Worm (Caenorhabditis elegans) whole organism, L1 larva: ENCODE measurements around the gene pqn-96.
A peak's percentile ranks its signal among the peaks of the same experiment; 100 is the strongest.

ENCODE experiments used
- C34B4.2 ChIP-seq: sonication (generic microtip); optimal IDR thresholded peaks from 2 replicates; lab custom pipeline; 2017; ENCODE audit warnings: mild to moderate bottlenecking, missing genetic modification characterization, missing compliant biosample characterization
- F16B12.6 ChIP-seq: fragments of 150-350 bp; optimal IDR thresholded peaks from 2 replicates; lab custom pipeline; 2014; ENCODE audit warnings: missing biosample characterization, missing genetic modification characterization
- Y116A8C.19 ChIP-seq: sonication (generic microtip); optimal IDR thresholded peaks from 2 replicates; lab custom pipeline; 2016; ENCODE audit warnings: missing compliant biosample characterization, missing genetic modification characterization, borderline replicate concordance
- alr-1 ChIP-seq: fragments of 200-800 bp; sonication (Bioruptor generic); optimal IDR thresholded peaks from 2 replicates; lab custom pipeline; 2018; ENCODE audit warnings: borderline replicate concordance, mild to moderate bottlenecking, missing genetic modification characterization, missing compliant biosample characterization
- aly-2 ChIP-seq: fragments of 150-350 bp; optimal IDR thresholded peaks from 2 replicates; lab custom pipeline; 2014; ENCODE audit warnings: missing biosample characterization, missing genetic modification characterization
- blmp-1 ChIP-seq: fragments of 150-350 bp; optimal IDR thresholded peaks from 2 replicates; lab custom pipeline; 2014; ENCODE audit warnings: missing biosample characterization, missing genetic modification characterization
- ceh-8 ChIP-seq: fragments of 200-800 bp; sonication (Bioruptor generic); optimal IDR thresholded peaks from 2 replicates; lab custom pipeline; 2018; ENCODE audit warnings: mild to moderate bottlenecking, missing genetic modification characterization, moderate library complexity, missing compliant biosample characterization
- ceh-88 ChIP-seq: fragments of 200-800 bp; sonication (Bioruptor generic); IDR thresholded peaks from 2 replicates; pipeline ENCODE4 v1.3.6; 2022; ENCODE audit warnings: missing genetic modification characterization, missing compliant biosample characterization
- dpl-1 ChIP-seq, 3 experiments: fragments of 150-350 bp in 2 of 3; sonication (generic microtip) in 1 of 3; optimal IDR thresholded peaks; 2 replicates each; lab custom pipeline; 2014 to 2017; ENCODE audit warnings: missing biosample characterization in 3 of 3, missing genetic modification characterization in 3 of 3, missing genetic modification reagents in 3 of 3
- efl-1 ChIP-seq, 4 experiments: fragments of 150-350 bp; optimal IDR thresholded peaks in 3 of 4; peaks in 1 of 4; 1 replicate in 1 of 4; 2 replicates in 3 of 4; lab custom pipeline; 2014; ENCODE audit warnings: missing biosample characterization in 2 of 4, missing genetic modification characterization in 2 of 4, missing genetic modification reagents in 2 of 4
- efl-3 ChIP-seq: fragments of 200-800 bp; sonication (Bioruptor generic); optimal IDR thresholded peaks from 2 replicates; lab custom pipeline; 2018; ENCODE audit warnings: mild to moderate bottlenecking, missing genetic modification characterization, missing compliant biosample characterization
- egl-13 ChIP-seq: sonication (generic microtip); optimal IDR thresholded peaks from 2 replicates; lab custom pipeline; 2016; ENCODE audit warnings: missing genotype, missing genetic modification reagents, missing genetic modification characterization, missing compliant biosample characterization
- elt-2 ChIP-seq: sonication (generic microtip); optimal IDR thresholded peaks from 2 replicates; lab custom pipeline; 2016; ENCODE audit warnings: missing genetic modification characterization, mild to moderate bottlenecking, inconsistent platforms, missing compliant biosample characterization, missing genetic modification reagents
- grh-1 ChIP-seq: fragments of 200-800 bp; sonication (Bioruptor generic); IDR thresholded peaks from 2 replicates; pipeline ENCODE4 v1.3.6; 2022; ENCODE audit warnings: missing genetic modification reagents, missing genetic modification characterization, missing compliant biosample characterization
- hlh-4 ChIP-seq: sonication (generic microtip); optimal IDR thresholded peaks from 2 replicates; lab custom pipeline; 2016; ENCODE audit warnings: mild to moderate bottlenecking, missing genetic modification characterization, missing compliant biosample characterization
- isw-1 ChIP-seq: fragments of 200-800 bp; sonication (Bioruptor generic); IDR thresholded peaks from 2 replicates; pipeline ENCODE4 v1.3.6; 2022; ENCODE audit warnings: missing genetic modification characterization, missing compliant biosample characterization
- lin-13 ChIP-seq: fragments of 150-350 bp; optimal IDR thresholded peaks from 2 replicates; lab custom pipeline; 2014; ENCODE audit warnings: missing biosample characterization, missing genetic modification reagents, missing genetic modification characterization
- lin-14 ChIP-seq: fragments of 200-800 bp; sonication (Bioruptor generic); optimal IDR thresholded peaks from 2 replicates; lab custom pipeline; 2018; ENCODE audit warnings: mild to moderate bottlenecking, missing genetic modification characterization, moderate library complexity, missing compliant biosample characterization
- lin-15B ChIP-seq: fragments of 150-350 bp; sonication (generic microtip); optimal IDR thresholded peaks from 3 replicates; lab custom pipeline; 2014; ENCODE audit warnings: missing biosample characterization, missing genetic modification characterization
- lin-39 ChIP-seq: fragments of 150-350 bp; optimal IDR thresholded peaks from 2 replicates; lab custom pipeline; 2014; ENCODE audit warnings: missing biosample characterization, missing genetic modification reagents, missing genetic modification characterization
- lsy-2 ChIP-seq, 2 experiments: fragments of 150-350 bp; optimal IDR thresholded peaks; 2 replicates each; lab custom pipeline; 2014; ENCODE audit warnings: missing biosample characterization in 2 of 2, missing genetic modification characterization in 2 of 2
- mdl-1 ChIP-seq, 2 experiments: fragments of 150-350 bp; optimal IDR thresholded peaks; 2 replicates each; lab custom pipeline; 2014 to 2017; ENCODE audit warnings: missing biosample characterization in 2 of 2, missing genetic modification characterization in 2 of 2, inconsistent platforms in 1 of 2
- nhr-11 ChIP-seq: fragments of 150-350 bp; optimal IDR thresholded peaks from 2 replicates; lab custom pipeline; 2014; ENCODE audit warnings: missing biosample characterization, missing genetic modification characterization
- nhr-237 ChIP-seq: fragments of 150-350 bp; optimal IDR thresholded peaks from 2 replicates; lab custom pipeline; 2014; ENCODE audit warnings: missing biosample characterization, missing genetic modification characterization
- nhr-28 ChIP-seq: fragments of 150-350 bp; optimal IDR thresholded peaks from 2 replicates; lab custom pipeline; 2014; ENCODE audit warnings: missing biosample characterization, missing genetic modification characterization
- nhr-71 ChIP-seq: sonication (generic microtip); optimal IDR thresholded peaks from 2 replicates; lab custom pipeline; 2016; ENCODE audit warnings: mild to moderate bottlenecking, missing genetic modification characterization, moderate library complexity, missing compliant biosample characterization
- pag-3 ChIP-seq: sonication (generic microtip); optimal IDR thresholded peaks from 2 replicates; lab custom pipeline; 2017; ENCODE audit warnings: missing genetic modification characterization, mild to moderate bottlenecking, missing compliant biosample characterization, antibody characterized with exemption, borderline replicate concordance; ENCODE audit not compliant: insufficient read depth
- pax-3 ChIP-seq: fragments of 200-800 bp; sonication (Bioruptor generic); optimal IDR thresholded peaks from 2 replicates; lab custom pipeline; 2018; ENCODE audit warnings: mild to moderate bottlenecking, missing genetic modification characterization, moderate library complexity, missing compliant biosample characterization
- pqm-1 ChIP-seq: sonication (generic microtip); optimal IDR thresholded peaks from 3 replicates; lab custom pipeline; 2017; ENCODE audit warnings: missing biosample characterization, missing genetic modification characterization
- rnt-1 ChIP-seq: sonication (generic microtip); optimal IDR thresholded peaks from 2 replicates; lab custom pipeline; 2016; ENCODE audit warnings: mild to moderate bottlenecking, missing genetic modification characterization, moderate library complexity, missing compliant biosample characterization
- sptf-1 ChIP-seq: fragments of 150-350 bp; optimal IDR thresholded peaks from 2 replicates; lab custom pipeline; 2014; ENCODE audit warnings: missing biosample characterization, missing genetic modification characterization
- swsn-7 ChIP-seq: sonication (generic microtip); optimal IDR thresholded peaks from 2 replicates; lab custom pipeline; 2016; ENCODE audit warnings: missing genetic modification characterization, missing compliant biosample characterization
- unc-62 ChIP-seq: fragments of 150-350 bp; optimal IDR thresholded peaks from 2 replicates; lab custom pipeline; 2014; ENCODE audit warnings: missing biosample characterization, missing genetic modification reagents, missing genetic modification characterization
- unc-86 ChIP-seq: sonication (generic microtip); optimal IDR thresholded peaks from 2 replicates; lab custom pipeline; 2016; ENCODE audit warnings: missing genetic modification characterization, missing compliant biosample characterization
- xbp-1 ChIP-seq: sonication (generic microtip); optimal IDR thresholded peaks from 2 replicates; lab custom pipeline; 2016; ENCODE audit warnings: missing genetic modification characterization, missing compliant biosample characterization
- zip-4 ChIP-seq: fragments of 200-800 bp; sonication (Bioruptor generic); optimal IDR thresholded peaks from 2 replicates; lab custom pipeline; 2018; ENCODE audit warnings: mild to moderate bottlenecking, missing genetic modification characterization, moderate library complexity, missing compliant biosample characterization
- ztf-4 ChIP-seq: fragments of 150-350 bp; optimal IDR thresholded peaks from 2 replicates; lab custom pipeline; 2014; ENCODE audit warnings: missing biosample characterization, missing genetic modification characterization

Gene pqn-96

DNA sequence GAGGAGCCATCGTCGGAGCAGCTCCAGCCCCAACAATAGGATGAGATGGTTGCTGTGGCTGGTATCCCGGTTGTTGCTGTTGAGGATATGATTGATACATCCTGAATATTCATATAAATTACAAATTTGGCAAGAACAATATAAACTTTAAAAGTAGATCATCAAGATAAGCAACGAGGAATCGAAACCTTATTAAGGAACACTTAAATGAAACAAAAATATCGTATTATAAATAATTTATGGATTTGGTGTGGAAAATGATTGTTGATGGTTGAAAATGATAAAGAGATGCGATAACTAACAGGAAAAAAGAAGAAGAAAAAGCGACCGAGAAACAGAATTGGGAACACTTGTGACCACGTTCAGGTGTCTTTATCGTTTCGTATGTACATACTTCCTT, at the start of gene pqn-96:
pqn-96 (minus strand) TSS at position 101 of the 400 bp plus-strand sequence.
- TF ChIP-seq efl-1 (optimal IDR thresholded peaks at IDR 0.05; lab: Kevin White, UChicago), result no peak
- TF ChIP-seq efl-1 (GFP tag; optimal IDR thresholded peaks at IDR 0.05 in 1 of 2; lab: Kevin White, UChicago), result peak in 1 of 2 experiments; percentile 84
- TF ChIP-seq lin-39 (tag; lab: Kevin White, UChicago), result no peak

DNA sequence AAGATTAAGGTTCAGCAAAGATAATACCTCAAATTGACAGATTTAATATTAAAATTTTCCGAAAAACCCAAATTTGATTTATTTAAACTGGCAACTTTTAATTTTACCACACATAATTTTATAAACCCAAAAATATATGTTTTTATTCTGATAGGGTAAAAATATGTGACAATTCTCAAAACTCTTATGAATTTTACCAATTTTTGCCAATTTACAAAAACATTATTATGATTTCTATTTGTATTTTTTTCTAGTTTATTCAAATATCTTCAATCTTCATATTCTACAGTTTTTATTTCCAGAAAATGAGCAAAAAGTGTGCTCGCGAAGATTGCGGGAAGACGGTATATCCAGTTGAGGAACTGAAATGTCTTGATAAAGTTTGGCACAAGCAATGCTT, 44.6 kb upstream of the pqn-96 start, which contains the start of gene F42H10.3:
F42H10.3 (plus strand) TSS at position 301 of the 400 bp plus-strand sequence.
- TF ChIP-seq mdl-1 (tag; optimal IDR thresholded peaks at IDR 0.05; lab: Kevin White, UChicago) (no peak), ztf-4 (tag; lab: Kevin White, UChicago) (no peak), unc-62 (GFP tag; lab: Kevin White, UChicago) (no peak), nhr-237 (no peak), zip-4 (GFP tag; lab: Kevin White, UChicago) (no peak), ceh-8 (no peak), unc-86 (no peak), Y116A8C.19 (tag; lab: Kevin White, UChicago) (no peak), hlh-4 (no peak)

ce11 chrIII:8480355-8480754, 41.1 kb upstream of the pqn-96 start, which contains the start of gene F42H10.6:
F42H10.6 (minus strand) TSS chrIII:8480455.
- TF ChIP-seq pax-3 (tag; lab: Kevin White, UChicago) (no peak), lin-15B (tag; lab: Kevin White, UChicago) (no peak), unc-86 (no peak), lin-14 (GFP tag; lab: Kevin White, UChicago) (no peak), mdl-1 (tag; optimal IDR thresholded peaks at IDR 0.05; lab: Kevin White, UChicago) (no peak), lsy-2 (tag; optimal IDR thresholded peaks at IDR 0.05; lab: Kevin White, UChicago) (no peak), F16B12.6 (no peak), egl-13 (tag; lab: Kevin White, UChicago) (no peak), ceh-8 (no peak), nhr-11 (no peak), C34B4.2 (tag; lab: Kevin White, UChicago) (no peak), xbp-1 (tag; lab: Kevin White, UChicago) (no peak), blmp-1 (tag; lab: Kevin White, UChicago) (no peak), elt-2 (no peak), rnt-1 (tag; lab: Kevin White, UChicago) (no peak), ceh-88 (GFP tag; lab: Robert Waterston, UW) (no peak), sptf-1 (no peak), alr-1 (tag; lab: Kevin White, UChicago) (no peak)
- TF ChIP-seq, all 84 proteins: peak for 0

DNA sequence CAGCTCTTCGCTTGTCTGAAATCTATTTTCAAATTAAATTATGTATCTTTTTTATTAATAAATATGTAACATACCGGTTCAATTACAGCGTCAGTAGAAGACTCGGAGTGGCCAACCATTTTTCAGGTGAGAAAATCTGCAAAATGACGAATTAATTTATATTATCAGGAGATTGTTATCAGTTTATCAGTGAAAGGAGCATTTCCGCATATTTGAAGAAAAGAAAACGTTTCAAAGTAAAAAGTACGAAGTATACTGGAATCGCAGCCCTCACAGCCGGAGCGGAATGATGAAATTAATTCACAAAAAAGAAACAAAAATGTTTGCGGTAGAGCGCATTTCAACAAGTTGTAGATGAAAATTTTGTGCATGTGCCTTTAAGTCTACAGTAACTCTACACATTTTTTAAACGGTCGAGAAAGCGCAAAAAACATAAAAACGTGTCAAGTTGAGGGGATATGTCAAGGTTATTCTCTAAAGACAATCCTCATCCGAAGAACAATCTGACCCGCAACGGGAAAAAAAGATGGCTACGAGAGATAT, 40.2 kb upstream of the pqn-96 start:
- TF ChIP-seq pqm-1 (tag; lab: Kevin White, UChicago) (peak; percentile 15), aly-2 (tag; lab: Kevin White, UChicago) (no peak), efl-3 (no peak), elt-2 (peak; percentile 73)

DNA sequence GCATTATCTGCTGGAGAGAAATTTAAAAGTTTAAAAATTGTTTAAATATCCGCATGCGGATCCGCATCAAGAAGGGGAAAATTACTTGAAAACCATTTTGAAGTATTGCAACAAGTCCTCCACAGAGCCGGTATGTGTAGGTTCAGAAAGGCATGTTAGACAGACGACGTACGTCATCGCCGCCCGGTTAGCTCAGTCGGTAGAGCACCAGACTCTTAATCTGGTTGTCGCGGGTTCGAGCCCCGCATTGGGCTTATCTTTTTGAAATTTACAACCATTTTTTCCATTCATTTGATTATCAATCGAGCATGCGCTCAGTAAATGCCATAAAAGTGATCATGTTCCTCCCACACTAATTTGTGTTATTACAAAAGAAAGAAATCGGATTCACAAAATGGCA, 34.1 kb upstream of the pqn-96 start:
- TF ChIP-seq nhr-237 (no peak), nhr-28 (tag; lab: Kevin White, UChicago) (no peak), Y116A8C.19 (tag; lab: Kevin White, UChicago) (no peak), pqm-1 (tag; lab: Kevin White, UChicago) (no peak), ceh-88 (GFP tag; lab: Robert Waterston, UW) (no peak), nhr-71 (tag; lab: Kevin White, UChicago) (no peak), pag-3 (tag; lab: Kevin White, UChicago) (no peak), isw-1 (GFP tag; lab: Robert Waterston, UW) (no peak), lin-13 (no peak), swsn-7 (tag; lab: Kevin White, UChicago) (no peak), unc-86 (no peak), lin-39 (tag; lab: Kevin White, UChicago) (no peak), dpl-1 (GFP tag; optimal IDR thresholded peaks at IDR 0.05; lab: Kevin White, UChicago) (no peak), sptf-1 (no peak), grh-1 (GFP tag; lab: Robert Waterston, UW) (no peak), aly-2 (tag; lab: Kevin White, UChicago) (no peak)
